Fruit fly (Drosophila melanogaster) whole organism, wandering third instar larva: ENCODE results near the gene Indy.

Source experiments
- Hr78 ChIP-seq: fragments of >200 bp; optimal IDR thresholded peaks from 2 replicates; lab custom pipeline; 2017; ENCODE audit warnings: missing biosample characterization, missing genetic modification characterization
- Hr83 ChIP-seq: fragments of 200-300 bp; sonication (Bioruptor generic); optimal IDR thresholded peaks from 2 replicates; lab custom pipeline; 2016; ENCODE audit warnings: missing biosample characterization, mild to moderate bottlenecking, missing genetic modification characterization, moderate library complexity; ENCODE audit not compliant: poor library complexity, severe bottlenecking
- Jra ChIP-seq: sonication (Bioruptor generic); optimal IDR thresholded peaks from 2 replicates; lab custom pipeline; 2016; ENCODE audit warnings: missing biosample characterization, missing genetic modification characterization
- Myc ChIP-seq: fragments of >200 bp; optimal IDR thresholded peaks from 2 replicates; lab custom pipeline; 2017
- Rel ChIP-seq, 2 experiments: fragments of 200-800 bp; sonication (Bioruptor generic) in 1 of 2; optimal IDR thresholded peaks; 2 replicates in 1 of 2; 3 replicates in 1 of 2; lab custom pipeline; 2016 to 2019; ENCODE audit warnings: mild to moderate bottlenecking in 2 of 2, missing biosample characterization in 2 of 2, missing genetic modification characterization in 2 of 2, moderate library complexity in 1 of 2
- dmrt93B ChIP-seq: fragments of 200-800 bp; sonication (Bioruptor generic); optimal IDR thresholded peaks from 2 replicates; lab custom pipeline; 2018; ENCODE audit warnings: missing biosample characterization, mild to moderate bottlenecking, missing genetic modification characterization
- ey ChIP-seq: fragments of 200-800 bp; sonication (Bioruptor generic); optimal IDR thresholded peaks from 2 replicates; lab custom pipeline; 2016; ENCODE audit warnings: missing biosample characterization, missing genetic modification characterization
- h ChIP-seq: fragments of 200-800 bp; sonication (Bioruptor generic); optimal IDR thresholded peaks from 3 replicates; lab custom pipeline; 2016; ENCODE audit warnings: missing biosample characterization, mild to moderate bottlenecking, missing genetic modification characterization
- jim ChIP-seq: fragments of 175-275, 200-325 bp; sonication (Bioruptor generic); optimal IDR thresholded peaks from 2 replicates; lab custom pipeline; 2016; ENCODE audit warnings: missing biosample characterization, mild to moderate bottlenecking, missing genetic modification characterization
- lola ChIP-seq: fragments of >200 bp; optimal IDR thresholded peaks from 2 replicates; lab custom pipeline; 2017; ENCODE audit warnings: missing biosample characterization, missing genetic modification characterization
- psq ChIP-seq: fragments of 200-800 bp; sonication (Bioruptor generic); optimal IDR thresholded peaks from 3 replicates; lab custom pipeline; 2017; ENCODE audit warnings: missing biosample characterization, mild to moderate bottlenecking, missing genetic modification characterization, moderate library complexity

DNA sequence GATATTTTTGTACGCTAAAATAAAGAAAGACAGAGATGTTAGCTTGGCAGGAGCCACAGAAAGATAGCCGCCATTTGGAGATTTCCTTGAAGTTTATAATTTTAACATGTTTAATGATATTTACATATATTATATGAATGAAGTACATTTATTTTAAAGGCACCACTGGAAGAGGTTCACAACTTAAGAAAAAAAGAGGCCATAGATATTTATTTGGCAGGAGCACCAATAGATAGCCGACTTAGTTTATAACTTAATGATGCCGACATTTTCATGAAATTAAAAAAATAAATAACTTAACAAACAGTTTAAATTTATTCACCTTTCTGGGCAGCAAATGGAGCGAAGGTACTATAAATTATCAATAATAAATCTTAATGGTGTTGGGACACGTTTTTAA, 24.0 kb downstream of the Indy start:
- TF ChIP-seq Hr83 (GFP tag; lab: Kevin White, UChicago) (no peak), psq (no peak), Jra (GFP tag; lab: Kevin White, UChicago) (no peak), ey (GFP tag; lab: Kevin White, UChicago) (no peak), Rel (GFP tag; optimal IDR thresholded peaks at IDR 0.05; lab: Kevin White, UChicago) (no peak), Rel (tag; optimal IDR thresholded peaks at IDR 0.05; lab: Kevin White, UChicago) (no peak), dmrt93B (GFP tag; lab: Kevin White, UChicago) (no peak), Myc (lab: Kevin White, UChicago) (no peak), jim (no peak), lola (no peak), Hr78 (GFP tag; lab: Kevin White, UChicago) (no peak), h (GFP tag; lab: Kevin White, UChicago) (no peak)
